Fruit fly (Drosophila melanogaster) whole organism, adult: ENCODE data around the gene fmt.

ENCODE experiments used
- CG12768 ChIP-seq: fragments of 200-800 bp; sonication (Bioruptor generic); optimal IDR thresholded peaks from 2 replicates; lab custom pipeline; 2017; ENCODE audit warnings: missing biosample characterization, missing genetic modification characterization, mild to moderate bottlenecking, moderate library complexity, missing genetic modification reagents
- CG14711 ChIP-seq: fragments of 200-800 bp; sonication (Bioruptor generic); optimal IDR thresholded peaks from 2 replicates; lab custom pipeline; 2018; ENCODE audit warnings: missing biosample characterization, mild to moderate bottlenecking, missing genetic modification characterization, moderate library complexity
- CG1620 ChIP-seq: fragments of 200-800 bp; sonication (Bioruptor generic); optimal IDR thresholded peaks from 2 replicates; lab custom pipeline; 2016; ENCODE audit warnings: missing biosample characterization, missing genetic modification characterization
- CG33017 ChIP-seq: fragments of 200-800 bp; sonication (Bioruptor generic); optimal IDR thresholded peaks from 2 replicates; lab custom pipeline; 2018; ENCODE audit warnings: missing biosample characterization, mild to moderate bottlenecking, missing genetic modification characterization, moderate library complexity
- CG7045 ChIP-seq: fragments of 200-800 bp; sonication (Bioruptor generic); optimal IDR thresholded peaks from 2 replicates; lab custom pipeline; 2017; ENCODE audit warnings: missing biosample characterization, mild to moderate bottlenecking, missing genetic modification characterization
- CG7101 ChIP-seq: fragments of 200-800 bp; sonication (Bioruptor generic); optimal IDR thresholded peaks from 2 replicates; lab custom pipeline; 2018; ENCODE audit warnings: missing biosample characterization, mild to moderate bottlenecking, missing genetic modification characterization, moderate library complexity
- Clk ChIP-seq: fragments of 200-800 bp; sonication (Bioruptor generic); optimal IDR thresholded peaks from 2 replicates; lab custom pipeline; 2017; ENCODE audit warnings: missing biosample characterization, missing genetic modification characterization
- Crg-1 ChIP-seq: fragments of 200-800 bp; sonication (Bioruptor generic); optimal IDR thresholded peaks from 2 replicates; lab custom pipeline; 2016; ENCODE audit warnings: missing biosample characterization, missing genetic modification characterization
- cic ChIP-seq: fragments of 200-800 bp; sonication (Bioruptor generic); optimal IDR thresholded peaks from 2 replicates; lab custom pipeline; 2017; ENCODE audit warnings: missing biosample characterization, mild to moderate bottlenecking, missing genetic modification characterization, moderate library complexity
- cnc ChIP-seq, 2 experiments: fragments of >200 bp; optimal IDR thresholded peaks; 2 replicates each; lab custom pipeline; 2017
- kay ChIP-seq: fragments of 200-800 bp; sonication (Bioruptor generic); peaks from one replicate; lab custom pipeline; 2016; ENCODE audit warnings: missing biosample characterization, missing genetic modification characterization, borderline replicate concordance
- pad ChIP-seq: fragments of 200-800 bp; sonication (Bioruptor generic); optimal IDR thresholded peaks from 3 replicates; lab custom pipeline; 2017; ENCODE audit warnings: missing biosample characterization, missing genetic modification characterization, mild to moderate bottlenecking, moderate library complexity, missing genetic modification reagents
- toe ChIP-seq: fragments of 200-800 bp; sonication (Bioruptor generic); optimal IDR thresholded peaks from 2 replicates; lab custom pipeline; 2016; ENCODE audit warnings: missing biosample characterization, missing genetic modification characterization

dm6 chr3L:6129591-6129990 lies 44.1 kb downstream of the fmt start:
- TF ChIP-seq CG14711 (tag; lab: Kevin White, UChicago) (no peak), cnc (optimal IDR thresholded peaks at IDR 0.05; lab: Kevin White, UChicago) (no peak), CG33017 (tag; lab: Kevin White, UChicago) (no peak), CG12768 (no peak), Clk (GFP tag; lab: Kevin White, UChicago) (no peak), toe (GFP tag; lab: Kevin White, UChicago) (no peak), kay (GFP tag; lab: Kevin White, UChicago) (no peak), CG7101 (tag; lab: Kevin White, UChicago) (no peak), cic (no peak), CG7045 (no peak), Crg-1 (no peak), pad (GFP tag; lab: Kevin White, UChicago) (no peak), CG1620 (no peak)
